Fruit fly (Drosophila melanogaster) Kc167 (cell line): ENCODE measurements around the gene CG18048.

Source experiments
- Myc ChIP-seq: fragments of >200 bp; optimal IDR thresholded peaks from 2 replicates; lab custom pipeline; 2017; ENCODE audit warnings: missing external identifiers
- Sin3A ChIP-seq: fragments of >200 bp; optimal IDR thresholded peaks from 2 replicates; lab custom pipeline; 2018; ENCODE audit warnings: missing external identifiers
- h ChIP-seq: fragments of >200 bp; optimal IDR thresholded peaks from 3 replicates; lab custom pipeline; 2018; ENCODE audit warnings: missing external identifiers
- insv ChIP-seq: fragments of >200 bp; optimal IDR thresholded peaks from 3 replicates; lab custom pipeline; 2018; ENCODE audit warnings: missing external identifiers
- psq ChIP-seq: fragments of >200 bp; optimal IDR thresholded peaks from 2 replicates; lab custom pipeline; 2017; ENCODE audit warnings: missing external identifiers
- ttk ChIP-seq: sonication (Bioruptor generic); optimal IDR thresholded peaks from 2 replicates; lab custom pipeline; 2017; ENCODE audit warnings: missing external identifiers

Gene CG18048

dm6 chr3R:6383466-6383769 is 37.5 kb downstream of the CG18048 start:
- TF ChIP-seq insv (no peak), ttk (lab: Kevin White, UChicago) (no peak), Myc (lab: Kevin White, UChicago) (no peak), psq (lab: Kevin White, UChicago) (no peak), Sin3A (no peak), h (no peak)

- TF ChIP-seq h (no peak), Sin3A (no peak), Myc (lab: Kevin White, UChicago) (no peak), ttk (lab: Kevin White, UChicago) (no peak), insv (no peak)
Measured at dm6 chr3R:6388414-6388830, 42.5 kb downstream of the CG18048 start.

dm6 chr3R:6393515-6394246 is 47.8 kb downstream of the CG18048 start:
- TF ChIP-seq ttk (lab: Kevin White, UChicago) (no peak), insv (no peak), h (no peak), Sin3A (no peak), Myc (lab: Kevin White, UChicago) (no peak), psq (lab: Kevin White, UChicago) (no peak)

dm6 chr3R:6394247-6394522 is 48.3 kb downstream of the CG18048 start:
- TF ChIP-seq ttk (lab: Kevin White, UChicago) (no peak), insv (no peak), h (no peak), psq (lab: Kevin White, UChicago) (no peak), Sin3A (no peak), Myc (lab: Kevin White, UChicago) (no peak)

- no peak for TF ChIP-seq psq (lab: Kevin White, UChicago)
- TF ChIP-seq ttk (lab: Kevin White, UChicago), result no peak
- no peak for TF ChIP-seq insv
- no peak for TF ChIP-seq Myc (lab: Kevin White, UChicago)
- no peak for TF ChIP-seq h
- no peak for TF ChIP-seq Sin3A
Measured at dm6 chr3R:6395572-6396295, 49.8 kb downstream of the CG18048 start.

dm6 chr3R:6396613-6397012 is 50.7 kb downstream of the CG18048 start:
- TF ChIP-seq Myc (lab: Kevin White, UChicago) (no peak), insv (no peak), h (no peak), psq (lab: Kevin White, UChicago) (no peak), ttk (lab: Kevin White, UChicago) (no peak), Sin3A (no peak)
